Worm (Caenorhabditis elegans): ENCODE data around the gene ptp-3.

- TF ChIP-seq ceh-18 (tag; optimal IDR thresholded peaks at IDR 0.05): no peak
- TF ChIP-seq rnt-1 (tag; optimal IDR thresholded peaks at IDR 0.05): no peak
- no peak for TF ChIP-seq eyg-1 (tag; optimal IDR thresholded peaks at IDR 0.05)
- no peak for TF ChIP-seq elt-2 (tag; optimal IDR thresholded peaks at IDR 0.05)
Observed at ce11 chrII:11052526-11052925, 77.2 kb downstream of the ptp-3 start.

All from whole organism, late embryonic.